Worm (Caenorhabditis elegans) whole organism, L1 larva: ENCODE measurements around the gene hda-11.
A peak's percentile ranks its signal among the peaks of the same experiment; 100 is the strongest.

ENCODE experiments used
- ama-1 ChIP-seq: fragments of 150-350 bp; optimal IDR thresholded peaks from 2 replicates; lab custom pipeline; 2014
- ceh-8 ChIP-seq: fragments of 200-800 bp; sonication (Bioruptor generic); optimal IDR thresholded peaks from 2 replicates; lab custom pipeline; 2018; ENCODE audit warnings: mild to moderate bottlenecking, missing genetic modification characterization, moderate library complexity, missing compliant biosample characterization
- efl-1 ChIP-seq, 4 experiments: fragments of 150-350 bp; optimal IDR thresholded peaks in 3 of 4; peaks in 1 of 4; 1 replicate in 1 of 4; 2 replicates in 3 of 4; lab custom pipeline; 2014; ENCODE audit warnings: missing biosample characterization in 2 of 4, missing genetic modification characterization in 2 of 4, missing genetic modification reagents in 2 of 4
- fkh-10 ChIP-seq: sonication (generic microtip); optimal IDR thresholded peaks from 2 replicates; lab custom pipeline; 2017; ENCODE audit warnings: missing biosample characterization, missing genetic modification reagents, missing genetic modification characterization
- hlh-4 ChIP-seq: sonication (generic microtip); optimal IDR thresholded peaks from 2 replicates; lab custom pipeline; 2016; ENCODE audit warnings: mild to moderate bottlenecking, missing genetic modification characterization, missing compliant biosample characterization
- irx-1 ChIP-seq: sonication (generic microtip); optimal IDR thresholded peaks from 2 replicates; lab custom pipeline; 2016; ENCODE audit warnings: missing genetic modification characterization, missing compliant biosample characterization
- lin-13 ChIP-seq: fragments of 150-350 bp; optimal IDR thresholded peaks from 2 replicates; lab custom pipeline; 2014; ENCODE audit warnings: missing biosample characterization, missing genetic modification reagents, missing genetic modification characterization
- lin-15B ChIP-seq: fragments of 150-350 bp; sonication (generic microtip); optimal IDR thresholded peaks from 3 replicates; lab custom pipeline; 2014; ENCODE audit warnings: missing biosample characterization, missing genetic modification characterization
- nhr-237 ChIP-seq: fragments of 150-350 bp; optimal IDR thresholded peaks from 2 replicates; lab custom pipeline; 2014; ENCODE audit warnings: missing biosample characterization, missing genetic modification characterization
- nhr-90 ChIP-seq: sonication (generic microtip); optimal IDR thresholded peaks from 2 replicates; lab custom pipeline; 2016; ENCODE audit warnings: mild to moderate bottlenecking, missing genetic modification characterization, missing compliant biosample characterization; ENCODE audit not compliant: poor library complexity
- unc-62 ChIP-seq: fragments of 150-350 bp; optimal IDR thresholded peaks from 2 replicates; lab custom pipeline; 2014; ENCODE audit warnings: missing biosample characterization, missing genetic modification reagents, missing genetic modification characterization

DNA sequence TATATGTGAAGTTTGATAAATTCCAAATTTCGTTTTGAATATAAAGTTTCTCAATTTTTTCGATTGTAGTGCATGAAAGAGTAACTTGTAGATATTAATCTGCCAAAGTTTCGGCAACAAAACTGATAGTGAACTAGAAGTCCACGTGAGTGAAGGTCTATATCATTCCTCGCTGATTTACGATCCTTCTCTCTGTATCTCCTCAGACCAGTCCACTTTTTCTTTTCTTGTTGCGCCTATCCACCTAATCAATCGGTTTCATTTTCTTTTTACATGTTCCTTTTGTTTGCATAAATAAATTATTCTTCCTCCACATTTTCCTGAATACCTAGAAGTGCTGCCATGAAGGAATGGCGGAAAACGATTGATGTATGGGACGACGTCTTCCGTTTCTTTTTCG, 38.2 kb downstream of the hda-11 start:
- TF ChIP-seq nhr-90 (tag; lab: Kevin White, UChicago) (no peak), lin-13 (GFP tag; lab: Kevin White, UChicago) (no peak), efl-1 (optimal IDR thresholded peaks at IDR 0.05; lab: Kevin White, UChicago) (no peak), efl-1 (GFP tag; optimal IDR thresholded peaks at IDR 0.05 in 1 of 2; lab: Kevin White, UChicago) (peak in 1 of 2 experiments; percentile 81), ceh-8 (no peak), ama-1 (lab: Kevin White, UChicago) (no peak), unc-62 (GFP tag; lab: Kevin White, UChicago) (no peak), hlh-4 (no peak), irx-1 (no peak), fkh-10 (GFP tag; lab: Kevin White, UChicago) (no peak), lin-15B (tag; lab: Kevin White, UChicago) (no peak), nhr-237 (tag; lab: Kevin White, UChicago) (no peak)
